Worm (Caenorhabditis elegans): ENCODE data around the gene ram-2.

DNA sequence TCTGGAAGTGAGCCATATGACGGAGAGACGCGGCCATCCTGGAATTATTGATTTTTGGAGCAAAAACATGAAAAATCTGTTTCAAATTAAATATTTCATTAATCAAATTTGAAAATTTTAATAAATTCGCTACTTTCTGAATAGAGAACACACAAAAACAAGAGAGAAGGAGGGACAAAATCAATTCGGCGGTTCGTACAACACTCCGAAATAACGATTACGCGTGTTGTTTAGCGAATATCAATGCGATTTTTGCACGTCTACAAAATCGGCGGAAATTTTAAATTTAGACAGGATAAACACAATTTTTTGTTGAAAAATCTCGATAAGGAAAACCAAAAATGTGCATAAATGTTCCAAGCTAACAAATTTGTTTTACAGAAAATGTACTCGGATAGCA lies 33.2 kb upstream of the ram-2 start, which contains the start of the genes sdhd-1 and ilkp-1:
- TF ChIP-seq K11D2.4 (GFP tag; IDR thresholded peaks at IDR 0.05) (no peak), lin-35 (GFP tag; optimal IDR thresholded peaks at IDR 0.05) (peak in 1 of 3 experiments; percentile 54), T26A5.8 (tag; optimal IDR thresholded peaks at IDR 0.05) (no peak), F57C9.4 (tag; optimal IDR thresholded peaks at IDR 0.05) (no peak)

Data from whole organism, young adult.